Worm (Caenorhabditis elegans) whole organism, L2 larva: ENCODE measurements around the gene ubxn-4.

Source experiments
- C34F6.9 ChIP-seq: fragments of 150-350 bp; optimal IDR thresholded peaks from 2 replicates; lab custom pipeline; 2014; ENCODE audit warnings: missing biosample characterization, missing genetic modification characterization
- R02D3.7 ChIP-seq: fragments of 150-350 bp; optimal IDR thresholded peaks from 2 replicates; lab custom pipeline; 2014; ENCODE audit warnings: missing biosample characterization, missing genetic modification characterization
- ama-1 ChIP-seq: fragments of 150-350 bp; optimal IDR thresholded peaks from 2 replicates; lab custom pipeline; 2018; ENCODE audit warnings: inconsistent platforms
- blmp-1 ChIP-seq: sonication (generic microtip); optimal IDR thresholded peaks from 2 replicates; lab custom pipeline; 2017; ENCODE audit warnings: missing genetic modification characterization, mild to moderate bottlenecking, missing compliant biosample characterization, antibody characterized with exemption, moderate library complexity; ENCODE audit not compliant: insufficient read depth
- ceh-16 ChIP-seq: fragments of 150-350 bp; optimal IDR thresholded peaks from 2 replicates; lab custom pipeline; 2014; ENCODE audit warnings: missing biosample characterization, missing genetic modification characterization
- crh-2 ChIP-seq: sonication (generic microtip); optimal IDR thresholded peaks from 2 replicates; lab custom pipeline; 2017; ENCODE audit warnings: missing biosample characterization, missing genetic modification characterization
- dmd-4 ChIP-seq: sonication (generic microtip); optimal IDR thresholded peaks from 2 replicates; lab custom pipeline; 2017; ENCODE audit warnings: missing biosample characterization, missing genetic modification characterization
- egl-27 ChIP-seq: sonication (generic microtip); optimal IDR thresholded peaks from 3 replicates; lab custom pipeline; 2017; ENCODE audit warnings: missing biosample characterization, missing genetic modification reagents, missing genetic modification characterization
- elt-1 ChIP-seq: fragments of 150-350 bp; optimal IDR thresholded peaks from 2 replicates; lab custom pipeline; 2014; ENCODE audit warnings: missing biosample characterization, missing genetic modification characterization
- gmeb-1 ChIP-seq: fragments of 150-350 bp; optimal IDR thresholded peaks from 2 replicates; lab custom pipeline; 2014; ENCODE audit warnings: missing biosample characterization, missing genetic modification characterization
- lin-11 ChIP-seq: fragments of 150-350 bp; sonication (generic microtip); optimal IDR thresholded peaks from 2 replicates; lab custom pipeline; 2014; ENCODE audit warnings: missing biosample characterization, missing genetic modification characterization, inconsistent platforms, mixed read lengths
- lin-13 ChIP-seq: fragments of 150-350 bp; optimal IDR thresholded peaks from 2 replicates; lab custom pipeline; 2014; ENCODE audit warnings: missing biosample characterization, missing genetic modification reagents, missing genetic modification characterization
- lin-39 ChIP-seq: fragments of 150-350 bp; optimal IDR thresholded peaks from 2 replicates; lab custom pipeline; 2014; ENCODE audit warnings: missing biosample characterization, missing genetic modification reagents, missing genetic modification characterization
- lsy-2 ChIP-seq, 2 experiments: fragments of 150-350 bp in 1 of 2; sonication (generic microtip) in 1 of 2; optimal IDR thresholded peaks; 2 replicates each; lab custom pipeline; 2014 to 2017; ENCODE audit warnings: missing biosample characterization in 2 of 2, missing genetic modification characterization in 2 of 2
- mab-5 ChIP-seq: fragments of 150-350 bp; optimal IDR thresholded peaks from 2 replicates; lab custom pipeline; 2014; ENCODE audit warnings: missing biosample characterization, missing genetic modification characterization
- mbf-1 ChIP-seq: sonication (generic microtip); optimal IDR thresholded peaks from 2 replicates; lab custom pipeline; 2017; ENCODE audit warnings: missing biosample characterization, missing genetic modification characterization
- mdl-1 ChIP-seq, 2 experiments: fragments of 150-350 bp in 1 of 2; sonication (generic microtip) in 1 of 2; optimal IDR thresholded peaks; 2 replicates each; lab custom pipeline; 2017; ENCODE audit warnings: missing biosample characterization in 2 of 2, missing genetic modification characterization in 2 of 2
- nhr-11 ChIP-seq: fragments of 150-350 bp; optimal IDR thresholded peaks from 2 replicates; lab custom pipeline; 2014; ENCODE audit warnings: missing biosample characterization, missing genetic modification characterization
- nhr-12 ChIP-seq: fragments of 150-350 bp; optimal IDR thresholded peaks from 2 replicates; lab custom pipeline; 2014; ENCODE audit warnings: missing biosample characterization, missing genetic modification characterization
- nhr-129 ChIP-seq: fragments of 150-350 bp; optimal IDR thresholded peaks from 2 replicates; lab custom pipeline; 2014; ENCODE audit warnings: missing biosample characterization, missing genetic modification characterization
- nhr-21 ChIP-seq: fragments of 150-350 bp; optimal IDR thresholded peaks from 2 replicates; lab custom pipeline; 2014; ENCODE audit warnings: missing biosample characterization, missing genetic modification characterization
- nhr-23 ChIP-seq: fragments of 150-350 bp; optimal IDR thresholded peaks from 2 replicates; lab custom pipeline; 2014; ENCODE audit warnings: missing biosample characterization, missing genetic modification reagents, missing genetic modification characterization
- nhr-25 ChIP-seq: fragments of 150-350 bp; sonication (generic microtip); optimal IDR thresholded peaks from 3 replicates; lab custom pipeline; 2014; ENCODE audit warnings: missing biosample characterization, missing genetic modification characterization
- nhr-6 ChIP-seq: fragments of 150-350 bp; optimal IDR thresholded peaks from 2 replicates; lab custom pipeline; 2014; ENCODE audit warnings: missing biosample characterization, missing genetic modification characterization
- nhr-77 ChIP-seq: fragments of 150-350 bp; optimal IDR thresholded peaks from 2 replicates; lab custom pipeline; 2014; ENCODE audit warnings: missing biosample characterization, missing genetic modification characterization
- peb-1 ChIP-seq: fragments of 150-350 bp; optimal IDR thresholded peaks from 2 replicates; lab custom pipeline; 2014; ENCODE audit warnings: missing biosample characterization, missing genetic modification characterization
- skn-1 ChIP-seq: sonication (generic microtip); optimal IDR thresholded peaks from 2 replicates; lab custom pipeline; 2017; ENCODE audit warnings: missing biosample characterization, missing genetic modification characterization
- sma-3 ChIP-seq: sonication (generic microtip); optimal IDR thresholded peaks from 2 replicates; lab custom pipeline; 2016; ENCODE audit warnings: missing genetic modification reagents, missing genetic modification characterization, missing compliant biosample characterization
- sma-9 ChIP-seq, 2 experiments: fragments of 150-350 bp in 1 of 2; sonication (generic microtip) in 1 of 2; optimal IDR thresholded peaks; 2 replicates each; lab custom pipeline; 2014 to 2016; ENCODE audit warnings: missing genetic modification characterization in 2 of 2, mild to moderate bottlenecking in 1 of 2, missing biosample characterization in 1 of 2, missing compliant biosample characterization in 1 of 2, missing genetic modification reagents in 1 of 2, moderate library complexity in 1 of 2
- snpc-4 ChIP-seq: fragments of 150-350 bp; optimal IDR thresholded peaks from 2 replicates; lab custom pipeline; 2014; ENCODE audit warnings: missing biosample characterization, missing genetic modification characterization
- unc-39 ChIP-seq: fragments of 150-350 bp; optimal IDR thresholded peaks from 2 replicates; lab custom pipeline; 2014; ENCODE audit warnings: missing biosample characterization, missing genetic modification characterization
- unc-55 ChIP-seq: fragments of 150-350 bp; sonication (generic microtip); optimal IDR thresholded peaks from 3 replicates; lab custom pipeline; 2014; ENCODE audit warnings: missing biosample characterization, missing genetic modification reagents, missing genetic modification characterization
- ztf-1 ChIP-seq: fragments of 200-800 bp; sonication (Bioruptor generic); conservative IDR thresholded peaks from 2 replicates; pipeline ENCODE4 v1.3.6; 2022; ENCODE audit warnings: missing genetic modification characterization, missing compliant biosample characterization
- ztf-4 ChIP-seq: fragments of 150-350 bp; optimal IDR thresholded peaks from 2 replicates; lab custom pipeline; 2014; ENCODE audit warnings: missing biosample characterization, missing genetic modification characterization

Gene ubxn-4

DNA sequence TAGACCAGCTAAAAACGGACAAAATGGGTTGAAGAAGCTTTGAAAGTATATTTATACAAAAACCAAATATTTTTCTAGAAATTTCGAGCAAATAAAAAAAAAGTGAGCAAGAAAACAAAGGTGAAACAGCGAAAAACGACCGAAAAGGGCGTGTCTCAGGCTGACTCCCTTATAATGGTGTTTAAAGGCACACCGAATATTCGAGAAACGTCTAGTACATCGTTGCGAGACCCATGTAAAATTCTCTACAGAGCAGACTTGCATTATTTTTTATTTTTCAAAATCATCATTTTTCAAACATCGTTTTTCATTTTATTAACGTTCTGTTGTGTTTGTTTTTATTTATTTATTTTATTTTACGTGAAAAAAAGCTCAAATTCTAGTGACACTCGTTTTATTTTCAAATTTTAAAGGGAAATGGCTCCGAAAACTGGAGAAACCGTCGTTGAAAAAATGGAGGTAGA, 41.6 kb upstream of the ubxn-4 start, which contains the start of gene rpn-3 (continued):
- TF ChIP-seq blmp-1: peak; percentile 89
- TF ChIP-seq nhr-11 (tag; lab: Kevin White, UChicago): no peak
- TF ChIP-seq C34F6.9 (tag; lab: Kevin White, UChicago): peak; percentile 99
- peak; percentile 93 to 97 for TF ChIP-seq lsy-2 (tag; optimal IDR thresholded peaks at IDR 0.05; lab: Kevin White, UChicago)
- TF ChIP-seq ztf-1 (GFP tag; lab: Robert Waterston, UW): no peak
- TF ChIP-seq unc-39: no peak
- no peak for TF ChIP-seq elt-1
- TF ChIP-seq R02D3.7 (tag; lab: Kevin White, UChicago): peak; percentile 64
- TF ChIP-seq nhr-21 (tag; lab: Kevin White, UChicago): peak; percentile 95
- TF ChIP-seq mbf-1 (tag; lab: Kevin White, UChicago): no peak
- TF ChIP-seq mab-5: peak; percentile 95
- peak; percentile 90 for TF ChIP-seq snpc-4 (tag; lab: Kevin White, UChicago)
- peak; percentile 83 for TF ChIP-seq nhr-77 (tag; lab: Kevin White, UChicago)
- TF ChIP-seq peb-1 (tag; lab: Kevin White, UChicago): no peak
- TF ChIP-seq gmeb-1 (tag; lab: Kevin White, UChicago): peak; percentile 95
- peak; percentile 97 for TF ChIP-seq nhr-25 (tag; lab: Kevin White, UChicago)
- peak; percentile 97 for TF ChIP-seq nhr-6 (tag; lab: Kevin White, UChicago)
- no peak for TF ChIP-seq lin-39 (tag; lab: Kevin White, UChicago)
- TF ChIP-seq nhr-129: peak; percentile 94
- peak; percentile 6 for TF ChIP-seq nhr-12
- TF ChIP-seq dmd-4 (tag; lab: Kevin White, UChicago): no peak
- peak; percentile 97 for TF ChIP-seq lin-13

DNA sequence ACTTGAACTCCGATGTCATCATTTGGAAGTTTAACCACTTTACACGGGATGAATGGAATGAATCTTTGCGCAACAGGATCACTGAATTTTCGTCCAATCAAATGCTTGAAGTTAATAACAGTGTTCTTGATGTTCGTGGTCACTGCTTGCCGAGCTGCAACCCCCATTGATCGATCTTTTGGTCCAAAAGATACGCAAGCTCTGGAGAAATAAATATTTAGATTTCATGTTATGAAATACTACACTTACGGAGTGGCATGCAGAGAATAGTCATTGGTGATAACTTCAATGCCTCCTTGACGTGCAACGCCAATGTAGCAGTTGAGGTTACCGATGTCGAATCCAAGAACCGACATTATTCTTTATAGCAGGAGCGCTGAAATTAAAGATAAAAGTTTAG, 41.2 kb upstream of the ubxn-4 start, which contains the start of gene hsp-110:
Gene hsp-110, minus strand, starts transcription at position 376 of the 400 bp plus-strand sequence.
- no peak for TF ChIP-seq crh-2 (tag; lab: Kevin White, UChicago)
- TF ChIP-seq egl-27 (tag; lab: Kevin White, UChicago): no peak
- no peak for TF ChIP-seq mdl-1 (tag; optimal IDR thresholded peaks at IDR 0.05; lab: Kevin White, UChicago)
- no peak for TF ChIP-seq lsy-2 (tag; optimal IDR thresholded peaks at IDR 0.05; lab: Kevin White, UChicago)
- no peak for TF ChIP-seq nhr-23 (tag; lab: Kevin White, UChicago)
- no peak for TF ChIP-seq mbf-1 (tag; lab: Kevin White, UChicago)
- no peak for TF ChIP-seq nhr-21 (tag; lab: Kevin White, UChicago)
- no peak for TF ChIP-seq nhr-77 (tag; lab: Kevin White, UChicago)
- TF ChIP-seq ceh-16: no peak
- TF ChIP-seq unc-39: no peak

DNA sequence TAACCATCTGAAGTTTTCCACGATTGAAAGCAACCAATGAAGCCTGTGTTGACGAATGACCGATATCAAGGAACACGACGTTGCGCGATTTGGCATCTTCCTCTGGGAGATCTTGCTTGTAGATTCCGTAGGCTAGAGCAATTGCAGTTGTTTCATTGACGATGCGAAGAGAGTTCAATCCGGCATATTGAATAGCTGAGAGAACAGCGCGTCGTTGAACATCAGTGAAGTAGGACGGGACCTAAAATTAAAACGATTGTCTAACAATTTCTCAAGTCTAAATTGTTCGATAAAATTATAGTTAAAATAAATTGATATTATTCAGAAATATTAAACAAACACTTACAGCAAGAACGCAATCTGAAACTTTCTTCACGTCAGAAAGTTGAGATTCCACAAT, 40.7 kb upstream of the ubxn-4 start:
- TF ChIP-seq R02D3.7 (tag; lab: Kevin White, UChicago) (no peak), blmp-1 (no peak), lin-11 (tag; lab: Kevin White, UChicago) (no peak), dmd-4 (tag; lab: Kevin White, UChicago) (no peak), nhr-77 (tag; lab: Kevin White, UChicago) (no peak), sma-3 (no peak), skn-1 (tag; lab: Kevin White, UChicago) (no peak), ztf-4 (no peak), nhr-25 (tag; lab: Kevin White, UChicago) (no peak), unc-55 (GFP tag; lab: Kevin White, UChicago) (no peak), ceh-16 (no peak)

DNA sequence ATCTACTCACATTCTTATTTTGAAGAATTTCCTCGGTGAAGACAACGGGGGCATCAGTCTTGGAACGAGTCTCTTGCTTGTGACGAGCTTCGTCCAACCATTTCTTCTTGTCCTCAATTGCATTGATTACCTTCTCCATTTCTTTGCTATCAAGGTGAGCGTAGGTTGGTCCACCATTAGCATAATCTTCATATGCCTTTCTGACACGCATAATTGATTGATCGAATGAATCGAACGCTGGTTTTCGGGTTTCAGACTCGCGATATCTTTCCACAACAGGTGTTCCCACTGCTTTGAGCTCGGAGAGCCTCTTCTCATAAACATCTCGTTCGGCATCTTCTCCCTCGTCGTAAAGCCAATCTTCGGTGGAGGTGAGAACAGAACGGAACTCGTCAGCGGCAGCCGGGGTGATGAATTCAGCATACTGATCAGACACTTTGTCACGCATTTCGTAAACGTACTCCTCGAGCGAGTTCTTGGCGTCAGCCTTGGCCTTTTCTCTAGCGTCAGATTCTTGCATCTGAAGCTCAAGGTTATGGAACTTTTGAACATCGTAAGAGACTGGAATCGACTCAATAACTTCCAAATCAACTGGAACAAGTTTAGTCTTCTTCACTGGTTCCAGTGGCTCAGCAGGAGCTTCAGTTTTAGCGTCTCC, 39.2 kb upstream of the ubxn-4 start:
- peak; percentile 28 for TF ChIP-seq lin-11 (tag; lab: Kevin White, UChicago)
- TF ChIP-seq ama-1: peak; percentile 72
- TF ChIP-seq sma-9 (GFP tag; optimal IDR thresholded peaks at IDR 0.05; lab: Kevin White, UChicago): no peak
- TF ChIP-seq sma-9 (tag; optimal IDR thresholded peaks at IDR 0.05; lab: Kevin White, UChicago): no peak
